Worm (Caenorhabditis elegans): ENCODE results near the gene Y43F8B.7.

ce11 chrV:19497087-19497486, 6.5 kb downstream of the Y43F8B.7 start:
- no peak for TF ChIP-seq ztf-29 (GFP tag; IDR thresholded peaks at IDR 0.05)
- TF ChIP-seq cog-1 (tag; optimal IDR thresholded peaks at IDR 0.05), result no peak
- TF ChIP-seq flt-1 (GFP tag; IDR thresholded peaks at IDR 0.05), result no peak
- TF ChIP-seq med-1 (GFP tag; optimal IDR thresholded peaks at IDR 0.05; ENCODE audit: insufficient read depth), result no peak
- no peak for TF ChIP-seq tab-1 (GFP tag; IDR thresholded peaks at IDR 0.05)
- TF ChIP-seq ztf-23 (GFP tag; IDR thresholded peaks at IDR 0.05), result no peak
- TF ChIP-seq ref-1 (GFP tag; conservative IDR thresholded peaks at IDR 0.05), result no peak
- no peak for TF ChIP-seq T22C8.4 (GFP tag; IDR thresholded peaks at IDR 0.05)
- TF ChIP-seq klf-2 (GFP tag; conservative IDR thresholded peaks at IDR 0.05), result no peak
